Worm (Caenorhabditis elegans) whole organism, midembryonic: ENCODE data around the gene xbx-6.

ENCODE experiments used
- flt-1 ChIP-seq: fragments of 200-800 bp; sonication (Bioruptor generic); IDR thresholded peaks from 2 replicates; pipeline ENCODE4 v1.3.6; 2022; ENCODE audit warnings: missing genetic modification characterization, missing compliant biosample characterization
- klf-2 ChIP-seq: fragments of 200-800 bp; sonication (Bioruptor generic); conservative IDR thresholded peaks from 2 replicates; pipeline ENCODE4 v1.3.6; 2022; ENCODE audit warnings: missing genetic modification reagents, missing genetic modification characterization, missing compliant biosample characterization
- med-1 ChIP-seq: sonication (generic microtip); optimal IDR thresholded peaks from 2 replicates; lab custom pipeline; 2017; ENCODE audit warnings: missing genetic modification characterization, mild to moderate bottlenecking, missing compliant biosample characterization, antibody characterized with exemption, missing genetic modification reagents; ENCODE audit not compliant: insufficient read depth
- ref-1 ChIP-seq: fragments of 200-800 bp; sonication (Bioruptor generic); conservative IDR thresholded peaks from 2 replicates; pipeline ENCODE4 v1.3.6; 2022; ENCODE audit warnings: missing genetic modification reagents, missing genetic modification characterization, missing compliant biosample characterization
- tab-1 ChIP-seq: fragments of 200-800 bp; sonication (Bioruptor generic); IDR thresholded peaks from 2 replicates; pipeline ENCODE4 v1.3.6; 2022; ENCODE audit warnings: missing genetic modification characterization, missing compliant biosample characterization

DNA sequence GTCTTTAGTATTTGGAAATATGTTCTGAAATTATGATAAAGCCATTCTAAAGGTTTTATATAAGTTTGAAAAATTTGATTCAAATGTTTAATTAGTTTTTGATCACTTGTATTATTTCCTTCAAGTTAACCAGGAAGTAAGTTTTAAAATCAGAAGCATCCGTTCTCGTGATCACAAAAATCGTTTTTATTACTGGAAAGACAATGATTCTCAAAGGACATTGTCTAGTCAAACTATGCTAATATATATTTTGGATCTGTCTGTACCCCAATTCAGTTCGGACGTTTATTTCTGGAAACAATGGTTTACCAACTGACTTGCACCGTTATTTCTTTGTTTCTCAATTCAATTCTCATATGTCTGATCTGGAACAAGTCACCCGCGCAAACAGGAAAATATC lies 13.5 kb downstream of the xbx-6 start, which contains the start of gene str-188:
- no peak for TF ChIP-seq tab-1 (GFP tag; lab: Robert Waterston, UW)
- no peak for TF ChIP-seq ref-1 (GFP tag; lab: Robert Waterston, UW)
- no peak for TF ChIP-seq flt-1 (GFP tag; lab: Robert Waterston, UW)
- no peak for TF ChIP-seq med-1
- TF ChIP-seq klf-2 (GFP tag; lab: Robert Waterston, UW): no peak
